Fruit fly (Drosophila melanogaster) whole organism, embryonic: Measurements from ENCODE around the gene CG9471.
A peak's percentile ranks its signal among the peaks of the same experiment; 100 is the strongest.

ENCODE experiments used
- Antp ChIP-seq: fragments of 200-800 bp; sonication (Bioruptor generic); optimal IDR thresholded peaks from 3 replicates; lab custom pipeline; 2016; ENCODE audit warnings: missing biosample characterization, missing genetic modification characterization
- Atf6 ChIP-seq: fragments of 200-800 bp; sonication (Bioruptor generic); IDR thresholded peaks from 2 replicates; pipeline ENCODE4 v1.3.6; 2022; ENCODE audit warnings: missing biosample characterization, missing genetic modification characterization
- Awh ChIP-seq: fragments of 200-800 bp; sonication (Bioruptor generic); IDR thresholded peaks from 2 replicates; pipeline ENCODE4, ENCODE4 v1.3.6; 2022; ENCODE audit warnings: missing biosample characterization, missing genetic modification characterization
- BEAF-32 ChIP-seq: fragments of 200-800 bp; sonication (Bioruptor generic); optimal IDR thresholded peaks from 3 replicates; lab custom pipeline; 2017; ENCODE audit warnings: missing biosample characterization, missing genetic modification characterization, mild to moderate bottlenecking, moderate library complexity, missing genetic modification reagents
- CG10543 ChIP-seq: fragments of 200-800 bp; sonication (Bioruptor generic); optimal IDR thresholded peaks from 3 replicates; lab custom pipeline; 2017; ENCODE audit warnings: missing biosample characterization, mild to moderate bottlenecking, missing genetic modification characterization, moderate library complexity
- CG10654 ChIP-seq: fragments of 200-800 bp; sonication (Bioruptor generic); optimal IDR thresholded peaks from 2 replicates; lab custom pipeline; 2016; ENCODE audit warnings: missing biosample characterization, missing genetic modification characterization
- CG11504 ChIP-seq: fragments of 200-800 bp; sonication (Bioruptor generic); optimal IDR thresholded peaks from 3 replicates; lab custom pipeline; 2019; ENCODE audit warnings: missing biosample characterization, mild to moderate bottlenecking, missing genetic modification characterization, moderate library complexity
- CG11560 ChIP-seq: fragments of 200-800 bp; sonication (Bioruptor generic); IDR thresholded peaks from 3 replicates; pipeline ENCODE4 v1.3.6; 2022; ENCODE audit warnings: missing biosample characterization, missing genetic modification characterization
- CG11696 ChIP-seq: fragments of 200-800 bp; sonication (Bioruptor generic); IDR thresholded peaks from 2 replicates; pipeline ENCODE4 v1.3.6; 2022; ENCODE audit warnings: missing biosample characterization, missing genetic modification characterization
- CG15073 ChIP-seq: fragments of 200-800 bp; sonication (Bioruptor generic); optimal IDR thresholded peaks from 2 replicates; lab custom pipeline; 2016; ENCODE audit warnings: missing biosample characterization, missing genetic modification characterization
- CG1602 ChIP-seq: fragments of 200-800 bp; sonication (Bioruptor generic); optimal IDR thresholded peaks from 3 replicates; lab custom pipeline; 2016; ENCODE audit warnings: missing biosample characterization, missing genetic modification characterization
- CG16815 ChIP-seq: fragments of 200-800 bp; sonication (Bioruptor generic); optimal IDR thresholded peaks from 3 replicates; lab custom pipeline; 2017; ENCODE audit warnings: missing biosample characterization, mild to moderate bottlenecking, missing genetic modification characterization
- CG18476 ChIP-seq: fragments of 200-800 bp; sonication (Bioruptor generic); optimal IDR thresholded peaks from 2 replicates; lab custom pipeline; 2016; ENCODE audit warnings: missing biosample characterization, mild to moderate bottlenecking, missing genetic modification characterization
- CG43689 ChIP-seq: fragments of 200-800 bp; sonication (Bioruptor generic); IDR thresholded peaks from 2 replicates; pipeline ENCODE4 v1.3.6; 2022; ENCODE audit warnings: missing biosample characterization, missing genetic modification characterization
- CG6175 ChIP-seq: fragments of 200-800 bp; sonication (Bioruptor generic); IDR thresholded peaks from 3 replicates; pipeline ENCODE4 v1.3.6; 2022; ENCODE audit warnings: missing biosample characterization, missing genetic modification characterization
- CG9609 ChIP-seq: fragments of 200-800 bp; sonication (Bioruptor generic); optimal IDR thresholded peaks from 3 replicates; lab custom pipeline; 2016; ENCODE audit warnings: missing biosample characterization, missing genetic modification characterization
- CTCF ChIP-seq: fragments of 200-800 bp; sonication (Bioruptor generic); optimal IDR thresholded peaks from 2 replicates; lab custom pipeline; 2017; ENCODE audit warnings: missing biosample characterization, mild to moderate bottlenecking, missing genetic modification characterization, moderate library complexity
- CrebB ChIP-seq: fragments of 200-800 bp; sonication (Bioruptor generic); optimal IDR thresholded peaks from 3 replicates; lab custom pipeline; 2018; ENCODE audit warnings: missing biosample characterization, mild to moderate bottlenecking, missing genetic modification characterization
- Dbx ChIP-seq: fragments of 200-800 bp; sonication (Bioruptor generic); IDR thresholded peaks from 3 replicates; pipeline ENCODE4 v1.3.6; 2022; ENCODE audit warnings: missing biosample characterization, missing genetic modification characterization
- Dp ChIP-seq: fragments of 200-800 bp; sonication (Bioruptor generic); optimal IDR thresholded peaks from 2 replicates; lab custom pipeline; 2018; ENCODE audit warnings: missing biosample characterization, mild to moderate bottlenecking, missing genetic modification characterization, moderate library complexity
- Drgx ChIP-seq: fragments of 200-800 bp; sonication (Bioruptor generic); IDR thresholded peaks from 2 replicates; pipeline ENCODE4 v1.3.6; 2022; ENCODE audit warnings: missing biosample characterization, missing genetic modification characterization
- Lpt ChIP-seq: fragments of >200 bp; optimal IDR thresholded peaks from 2 replicates; lab custom pipeline; 2018; ENCODE audit warnings: missing biosample characterization, missing genetic modification characterization
- Mad ChIP-seq: fragments of 200-800 bp; sonication (Bioruptor generic); optimal IDR thresholded peaks from 2 replicates; lab custom pipeline; 2016; ENCODE audit warnings: missing biosample characterization, missing genetic modification characterization
- Med ChIP-seq: fragments of 200-800 bp; sonication (Bioruptor generic); peaks from one replicate; lab custom pipeline; 2016; ENCODE audit warnings: missing biosample characterization, missing genetic modification characterization, mild to moderate bottlenecking, inconsistent platforms, moderate library complexity
- Scr ChIP-seq: fragments of 200-800 bp; sonication (Bioruptor generic); IDR thresholded peaks from 2 replicates; pipeline ENCODE4 v1.3.6; 2022; ENCODE audit warnings: missing biosample characterization, missing genetic modification characterization; ENCODE audit not compliant: partially characterized antibody
- Sox102F ChIP-seq: fragments of 200-800 bp; sonication (Bioruptor generic); optimal IDR thresholded peaks from 2 replicates; lab custom pipeline; 2018; ENCODE audit warnings: missing biosample characterization, mild to moderate bottlenecking, missing genetic modification characterization, moderate library complexity
- Ssrp ChIP-seq: fragments of 200-800 bp; sonication (Bioruptor generic); optimal IDR thresholded peaks from 2 replicates; lab custom pipeline; 2018; ENCODE audit warnings: missing biosample characterization, mild to moderate bottlenecking, missing genetic modification characterization, moderate library complexity
- Xbp1 ChIP-seq: fragments of 200-800 bp; sonication (Bioruptor generic); optimal IDR thresholded peaks from 3 replicates; lab custom pipeline; 2016; ENCODE audit warnings: missing biosample characterization, mild to moderate bottlenecking, missing genetic modification characterization
- az2 ChIP-seq: fragments of 200-800 bp; sonication (Bioruptor generic); optimal IDR thresholded peaks from 3 replicates; lab custom pipeline; 2016; ENCODE audit warnings: missing biosample characterization, missing genetic modification characterization
- chinmo ChIP-seq: fragments of 200-800 bp; sonication (Bioruptor generic); IDR thresholded peaks from 4 replicates; pipeline ENCODE4 v1.3.6; 2022; ENCODE audit warnings: missing biosample characterization, missing genetic modification characterization; ENCODE audit not compliant: partially characterized antibody
- crc ChIP-seq: fragments of 200-800 bp; sonication (Bioruptor generic); optimal IDR thresholded peaks from 2 replicates; lab custom pipeline; 2016; ENCODE audit warnings: missing biosample characterization, missing genetic modification characterization
- croc ChIP-seq: fragments of 200-800 bp; sonication (Bioruptor generic); conservative IDR thresholded peaks from 3 replicates; pipeline ENCODE4 v1.3.6; 2022; ENCODE audit warnings: missing biosample characterization, missing genetic modification characterization
- dan ChIP-seq: fragments of 200-800 bp; sonication (Bioruptor generic); IDR thresholded peaks from 2 replicates; pipeline ENCODE4 v1.3.6; 2022; ENCODE audit warnings: missing biosample characterization, missing genetic modification characterization
- dm ChIP-seq: fragments of 200-800 bp; sonication (Bioruptor generic); optimal IDR thresholded peaks from 3 replicates; lab custom pipeline; 2016; ENCODE audit warnings: missing biosample characterization, missing genetic modification characterization
- dmrt11E ChIP-seq: fragments of 200-800 bp; sonication (Bioruptor generic); optimal IDR thresholded peaks from 3 replicates; lab custom pipeline; 2018; ENCODE audit warnings: missing biosample characterization, mild to moderate bottlenecking, missing genetic modification characterization, moderate library complexity
- emc ChIP-seq: fragments of 200-800 bp; sonication (Bioruptor generic); optimal IDR thresholded peaks from 2 replicates; lab custom pipeline; 2016; ENCODE audit warnings: missing biosample characterization, missing genetic modification characterization
- fru ChIP-seq: fragments of >200 bp; optimal IDR thresholded peaks from 2 replicates; lab custom pipeline; 2017
- gce ChIP-seq: fragments of 200-800 bp; sonication (Bioruptor generic); IDR thresholded peaks from 3 replicates; pipeline ENCODE4 v1.3.6; 2022; ENCODE audit warnings: missing biosample characterization, missing genetic modification characterization
- gro ChIP-seq: fragments of 200-800 bp; sonication (Bioruptor generic); optimal IDR thresholded peaks from 2 replicates; lab custom pipeline; 2016; ENCODE audit warnings: missing biosample characterization, missing genetic modification characterization
- hth ChIP-seq: fragments of >200 bp; optimal IDR thresholded peaks from 2 replicates; lab custom pipeline; 2017; ENCODE audit warnings: inconsistent platforms
- kah ChIP-seq: fragments of 200-800 bp; sonication (Bioruptor generic); optimal IDR thresholded peaks from 2 replicates; lab custom pipeline; 2018; ENCODE audit warnings: missing biosample characterization, mild to moderate bottlenecking, missing genetic modification characterization
- ken ChIP-seq: fragments of 200-800 bp; sonication (Bioruptor generic); IDR thresholded peaks from 3 replicates; pipeline ENCODE4 v1.3.6; 2022; ENCODE audit warnings: missing biosample characterization, missing genetic modification characterization
- klu ChIP-seq: fragments of 200-800 bp; sonication (Bioruptor generic); IDR thresholded peaks from 2 replicates; pipeline ENCODE4 v1.3.6; 2022; ENCODE audit warnings: missing biosample characterization, missing genetic modification characterization
- lilli ChIP-seq: fragments of 200-800 bp; sonication (Bioruptor generic); optimal IDR thresholded peaks from 3 replicates; lab custom pipeline; 2016; ENCODE audit warnings: missing biosample characterization, missing genetic modification characterization
- lov ChIP-seq, 2 experiments: fragments of 200-800 bp in 1 of 2; fragments of >200 bp in 1 of 2; sonication (Bioruptor generic) in 1 of 2; IDR thresholded peaks in 1 of 2; optimal IDR thresholded peaks in 1 of 2; 2 replicates in 1 of 2; 3 replicates in 1 of 2; pipeline versions ENCODE4 v1.3.6 to Lab custom; 2017 to 2022; ENCODE audit warnings: missing biosample characterization in 1 of 2, missing genetic modification characterization in 1 of 2
- otp ChIP-seq: fragments of 200-800 bp; sonication (Bioruptor generic); IDR thresholded peaks from 3 replicates; pipeline ENCODE4, ENCODE4 v1.3.6; 2022; ENCODE audit warnings: missing biosample characterization, missing genetic modification characterization
- p53 ChIP-seq: fragments of 200-800 bp; sonication (Bioruptor generic); optimal IDR thresholded peaks from 2 replicates; lab custom pipeline; 2016; ENCODE audit warnings: missing biosample characterization, missing genetic modification characterization
- seq ChIP-seq: fragments of 200-800 bp; sonication (Bioruptor generic); IDR thresholded peaks from 2 replicates; pipeline ENCODE4 v1.3.6; 2022; ENCODE audit warnings: missing biosample characterization, missing genetic modification characterization
- sug ChIP-seq: fragments of 200-800 bp; optimal IDR thresholded peaks from 2 replicates; lab custom pipeline; 2019; ENCODE audit warnings: missing biosample characterization, mild to moderate bottlenecking, missing genetic modification characterization, moderate library complexity
- trh ChIP-seq: fragments of 200-800 bp; sonication (Bioruptor generic); optimal IDR thresholded peaks from 2 replicates; lab custom pipeline; 2016; ENCODE audit warnings: missing biosample characterization, missing genetic modification characterization
- twi ChIP-seq: fragments of 200-800 bp; optimal IDR thresholded peaks from 2 replicates; lab custom pipeline; 2019; ENCODE audit warnings: missing biosample characterization, mild to moderate bottlenecking, missing genetic modification characterization, moderate library complexity
- vfl ChIP-seq: fragments of 200-800 bp; sonication (Bioruptor generic); optimal IDR thresholded peaks from 2 replicates; lab custom pipeline; 2016; ENCODE audit warnings: missing biosample characterization, missing genetic modification characterization
- vnd ChIP-seq: fragments of 200-800 bp; sonication (Bioruptor generic); IDR thresholded peaks from 3 replicates; pipeline ENCODE4 v1.3.6; 2022; ENCODE audit warnings: missing biosample characterization, missing genetic modification characterization; ENCODE audit not compliant: partially characterized antibody

CG9471 gene

DNA sequence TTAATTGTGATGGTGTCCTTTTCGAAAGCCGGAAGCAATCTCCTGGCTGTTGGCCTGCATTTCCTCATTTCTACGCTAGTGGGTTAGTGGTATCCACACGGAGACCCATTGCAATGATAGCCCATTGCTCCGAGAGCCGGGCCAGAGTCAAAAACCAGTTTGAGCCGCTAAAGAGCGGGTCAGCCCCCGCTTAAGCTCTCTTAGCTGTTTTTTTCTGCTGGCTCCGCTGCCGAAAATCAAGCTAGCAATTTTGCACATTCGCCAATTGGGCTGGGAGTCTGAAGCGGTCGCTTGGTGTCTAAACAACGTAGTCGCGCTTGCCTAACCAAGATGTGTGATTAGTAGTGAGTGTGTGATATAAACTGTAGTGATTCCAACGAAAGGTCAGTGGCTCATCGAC lies 8.4 kb upstream of the CG9471 start, which contains the start of gene CG12947 (continued):
- TF ChIP-seq dmrt11E (tag; lab: Kevin White, UChicago) (no peak), ken (GFP tag; lab: Robert Waterston, UW) (no peak), CG1602 (GFP tag; lab: Kevin White, UChicago) (no peak), CTCF (GFP tag; lab: Kevin White, UChicago) (no peak), Drgx (GFP tag; lab: Robert Waterston, UW) (0 out of 2 replicates have a peak, but pooled peaks have one; percentile 21), kah (GFP tag; lab: Kevin White, UChicago) (no peak), Awh (GFP tag; lab: Robert Waterston, UW) (no peak), sug (no peak), lilli (GFP tag; lab: Kevin White, UChicago) (no peak), CG6175 (GFP tag; lab: Robert Waterston, UW) (0 out of 3 replicates have a peak, but pooled peaks have one; percentile 45), CrebB (tag; lab: Kevin White, UChicago) (no peak), Lpt (GFP tag; lab: Kevin White, UChicago) (no peak), otp (GFP tag; lab: Robert Waterston, UW) (no peak), Dbx (GFP tag; lab: Robert Waterston, UW) (0 out of 3 replicates have a peak, but pooled peaks have one; percentile 14), fru (no peak), Med (GFP tag; lab: Kevin White, UChicago) (peak; percentile 51), p53 (no peak), CG11560 (tag; lab: Robert Waterston, UW) (no peak), dm (GFP tag; lab: Kevin White, UChicago) (no peak), trh (GFP tag; lab: Kevin White, UChicago) (no peak), CG11504 (no peak), CG11696 (GFP tag; lab: Robert Waterston, UW) (no peak), croc (GFP tag; lab: Robert Waterston, UW) (no peak), Sox102F (GFP tag; lab: Kevin White, UChicago) (no peak), klu (GFP tag; lab: Robert Waterston, UW) (no peak), lov (optimal IDR thresholded peaks at IDR 0.05; lab: Kevin White, UChicago) (no peak), lov (GFP tag; IDR thresholded peaks at IDR 0.05; lab: Robert Waterston, UW) (no peak), Scr (peak; percentile 11; the same call in 1 of the 2 replicates), hth (lab: Kevin White, UChicago) (no peak), CG16815 (GFP tag; lab: Kevin White, UChicago) (no peak)
- TF ChIP-seq, all 482 proteins: peak for 9

DNA sequence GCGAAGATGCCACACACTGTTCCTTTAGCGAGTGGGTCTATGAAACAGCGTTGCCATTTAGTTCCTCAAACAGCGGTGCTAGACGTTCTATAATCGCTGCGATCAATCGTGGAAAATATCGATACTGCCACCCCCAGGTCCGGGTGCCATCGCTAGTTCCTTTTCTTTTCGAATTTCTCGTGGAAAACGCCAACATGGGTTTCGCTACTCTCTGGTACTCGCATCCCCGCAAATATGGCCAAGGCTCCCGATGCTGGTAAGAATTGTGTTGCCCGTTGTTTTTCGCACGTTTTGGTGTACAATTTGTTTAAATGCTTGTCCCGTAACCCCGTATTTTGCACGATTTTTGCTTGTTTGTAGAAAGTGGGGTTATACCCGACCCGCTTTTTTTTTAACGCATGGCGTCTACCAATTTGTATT lies 6.6 kb upstream of the CG9471 start, which contains the start of gene RpS29:
Gene RpS29, plus strand, starts transcription at position 102 of the 420 bp plus-strand sequence.
- TF ChIP-seq Ssrp (tag; lab: Kevin White, UChicago) (peak; percentile 16), Dp (peak; percentile 99), CG18476 (GFP tag; lab: Kevin White, UChicago) (peak; percentile 18), Atf6 (GFP tag; lab: Robert Waterston, UW) (peak; percentile 72), seq (no peak; the same call in 1 of the 2 replicates), gro (GFP tag; lab: Kevin White, UChicago) (peak; percentile 92), Mad (GFP tag; lab: Kevin White, UChicago) (peak; percentile 85), Xbp1 (GFP tag; lab: Kevin White, UChicago) (peak; percentile 85), CG43689 (GFP tag; lab: Robert Waterston, UW) (no peak), emc (peak; percentile 83), CG10654 (GFP tag; lab: Kevin White, UChicago) (peak; percentile 82), twi (tag; lab: Kevin White, UChicago) (peak; percentile 27), Antp (GFP tag; lab: Kevin White, UChicago) (peak; percentile 91), vfl (GFP tag; lab: Kevin White, UChicago) (peak; percentile 79), BEAF-32 (GFP tag; lab: Kevin White, UChicago) (peak; percentile 98), CG15073 (GFP tag; lab: Kevin White, UChicago) (no peak), chinmo (GFP tag; lab: Robert Waterston, UW) (peak; percentile 92), gce (GFP tag; lab: Robert Waterston, UW) (peak; percentile 55; the same call in 1 of the 3 replicates), crc (GFP tag; lab: Kevin White, UChicago) (peak; percentile 69), dan (GFP tag; lab: Robert Waterston, UW) (no peak), vnd (peak; percentile 84), CG9609 (GFP tag; lab: Kevin White, UChicago) (peak; percentile 88), Drgx (GFP tag; lab: Robert Waterston, UW) (0 out of 2 replicates have a peak, but pooled peaks have one; percentile 33), CG10543 (GFP tag; lab: Kevin White, UChicago) (peak; percentile 93), az2 (GFP tag; lab: Kevin White, UChicago) (peak; percentile 69)
